Worm (Caenorhabditis elegans) whole organism, midembryonic: ENCODE data around the gene dct-7.

Source experiments
- T22C8.4 ChIP-seq: fragments of 200-800 bp; sonication (Bioruptor generic); IDR thresholded peaks from 2 replicates; pipeline ENCODE4 v1.3.6; 2022; ENCODE audit warnings: missing genetic modification characterization, missing compliant biosample characterization
- cog-1 ChIP-seq: sonication (generic microtip); optimal IDR thresholded peaks from 2 replicates; lab custom pipeline; 2016; ENCODE audit warnings: missing genetic modification characterization, missing compliant biosample characterization
- flt-1 ChIP-seq: fragments of 200-800 bp; sonication (Bioruptor generic); IDR thresholded peaks from 2 replicates; pipeline ENCODE4 v1.3.6; 2022; ENCODE audit warnings: missing genetic modification characterization, missing compliant biosample characterization
- klf-2 ChIP-seq: fragments of 200-800 bp; sonication (Bioruptor generic); conservative IDR thresholded peaks from 2 replicates; pipeline ENCODE4 v1.3.6; 2022; ENCODE audit warnings: missing genetic modification reagents, missing genetic modification characterization, missing compliant biosample characterization
- med-1 ChIP-seq: sonication (generic microtip); optimal IDR thresholded peaks from 2 replicates; lab custom pipeline; 2017; ENCODE audit warnings: missing genetic modification characterization, mild to moderate bottlenecking, missing compliant biosample characterization, antibody characterized with exemption, missing genetic modification reagents; ENCODE audit not compliant: insufficient read depth
- ref-1 ChIP-seq: fragments of 200-800 bp; sonication (Bioruptor generic); conservative IDR thresholded peaks from 2 replicates; pipeline ENCODE4 v1.3.6; 2022; ENCODE audit warnings: missing genetic modification reagents, missing genetic modification characterization, missing compliant biosample characterization
- ztf-23 ChIP-seq: fragments of 200-800 bp; sonication (Bioruptor generic); IDR thresholded peaks from 2 replicates; pipeline ENCODE4 v1.3.6; 2022; ENCODE audit warnings: missing genetic modification reagents, missing genetic modification characterization, missing compliant biosample characterization
- ztf-29 ChIP-seq: fragments of 200-800 bp; sonication (Bioruptor generic); IDR thresholded peaks from 2 replicates; pipeline ENCODE4 v1.3.6; 2022; ENCODE audit warnings: missing genetic modification reagents, missing genetic modification characterization, missing compliant biosample characterization

- TF ChIP-seq T22C8.4 (GFP tag; lab: Robert Waterston, UW): no peak
- TF ChIP-seq klf-2: no peak
- TF ChIP-seq flt-1 (GFP tag; lab: Robert Waterston, UW): no peak
- no peak for TF ChIP-seq ref-1 (GFP tag; lab: Robert Waterston, UW)
- TF ChIP-seq ztf-23 (GFP tag; lab: Robert Waterston, UW): no peak
- no peak for TF ChIP-seq ztf-29
- no peak for TF ChIP-seq med-1 (GFP tag; lab: Kevin White, UChicago)
- TF ChIP-seq cog-1 (tag; lab: Kevin White, UChicago): no peak
These were observed at the start of gene dct-7 for ce11 chrIV:4290472-4290871.
